Worm (Caenorhabditis elegans) whole organism, L2 larva: Measurements from ENCODE around the gene srh-207.
"Not testable (repeated sequence)": the region's sequence is repeated elsewhere in the genome, so short reads cannot be mapped to it uniquely, and the experiment has no call there.

Experiments
- C34F6.9 ChIP-seq: fragments of 150-350 bp; optimal IDR thresholded peaks from 2 replicates; lab custom pipeline; 2014; ENCODE audit warnings: missing biosample characterization, missing genetic modification characterization
- F13H6.1 ChIP-seq: sonication (generic microtip); optimal IDR thresholded peaks from 2 replicates; lab custom pipeline; 2016; ENCODE audit warnings: missing genetic modification characterization, missing compliant biosample characterization
- R02D3.7 ChIP-seq: fragments of 150-350 bp; optimal IDR thresholded peaks from 2 replicates; lab custom pipeline; 2014; ENCODE audit warnings: missing biosample characterization, missing genetic modification characterization
- Y55F3AM.14 ChIP-seq: fragments of 200-800 bp; sonication (Bioruptor generic); optimal IDR thresholded peaks from 2 replicates; lab custom pipeline; 2018; ENCODE audit warnings: mild to moderate bottlenecking, missing genetic modification characterization, missing compliant biosample characterization
- alr-1 ChIP-seq: fragments of 150-350 bp; optimal IDR thresholded peaks from 2 replicates; lab custom pipeline; 2014; ENCODE audit warnings: missing biosample characterization, missing genetic modification characterization
- ceh-82 ChIP-seq: fragments of 150-350 bp; optimal IDR thresholded peaks from 2 replicates; lab custom pipeline; 2014; ENCODE audit warnings: missing biosample characterization, missing genetic modification characterization
- crh-2 ChIP-seq: sonication (generic microtip); optimal IDR thresholded peaks from 2 replicates; lab custom pipeline; 2017; ENCODE audit warnings: missing biosample characterization, missing genetic modification characterization
- egl-27 ChIP-seq: sonication (generic microtip); optimal IDR thresholded peaks from 3 replicates; lab custom pipeline; 2017; ENCODE audit warnings: missing biosample characterization, missing genetic modification reagents, missing genetic modification characterization
- elt-1 ChIP-seq: fragments of 150-350 bp; optimal IDR thresholded peaks from 2 replicates; lab custom pipeline; 2014; ENCODE audit warnings: missing biosample characterization, missing genetic modification characterization
- fos-1 ChIP-seq: fragments of 150-350 bp; optimal IDR thresholded peaks from 2 replicates; lab custom pipeline; 2014; ENCODE audit warnings: missing biosample characterization, missing genetic modification characterization
- gmeb-1 ChIP-seq: fragments of 150-350 bp; optimal IDR thresholded peaks from 2 replicates; lab custom pipeline; 2014; ENCODE audit warnings: missing biosample characterization, missing genetic modification characterization
- lin-11 ChIP-seq: fragments of 150-350 bp; sonication (generic microtip); optimal IDR thresholded peaks from 2 replicates; lab custom pipeline; 2014; ENCODE audit warnings: missing biosample characterization, missing genetic modification characterization, inconsistent platforms, mixed read lengths
- lin-13 ChIP-seq: fragments of 150-350 bp; optimal IDR thresholded peaks from 2 replicates; lab custom pipeline; 2014; ENCODE audit warnings: missing biosample characterization, missing genetic modification reagents, missing genetic modification characterization
- lin-39 ChIP-seq: fragments of 150-350 bp; optimal IDR thresholded peaks from 2 replicates; lab custom pipeline; 2014; ENCODE audit warnings: missing biosample characterization, missing genetic modification reagents, missing genetic modification characterization
- lsy-2 ChIP-seq, 2 experiments: fragments of 150-350 bp in 1 of 2; sonication (generic microtip) in 1 of 2; optimal IDR thresholded peaks; 2 replicates each; lab custom pipeline; 2014 to 2017; ENCODE audit warnings: missing biosample characterization in 2 of 2, missing genetic modification characterization in 2 of 2
- mbf-1 ChIP-seq: sonication (generic microtip); optimal IDR thresholded peaks from 2 replicates; lab custom pipeline; 2017; ENCODE audit warnings: missing biosample characterization, missing genetic modification characterization
- mdl-1 ChIP-seq, 2 experiments: fragments of 150-350 bp in 1 of 2; sonication (generic microtip) in 1 of 2; optimal IDR thresholded peaks; 2 replicates each; lab custom pipeline; 2017; ENCODE audit warnings: missing biosample characterization in 2 of 2, missing genetic modification characterization in 2 of 2
- nhr-10 ChIP-seq: sonication (generic microtip); optimal IDR thresholded peaks from 2 replicates; lab custom pipeline; 2017; ENCODE audit warnings: missing biosample characterization, missing genetic modification characterization
- nhr-11 ChIP-seq: fragments of 150-350 bp; optimal IDR thresholded peaks from 2 replicates; lab custom pipeline; 2014; ENCODE audit warnings: missing biosample characterization, missing genetic modification characterization
- nhr-12 ChIP-seq: fragments of 150-350 bp; optimal IDR thresholded peaks from 2 replicates; lab custom pipeline; 2014; ENCODE audit warnings: missing biosample characterization, missing genetic modification characterization
- nhr-129 ChIP-seq: fragments of 150-350 bp; optimal IDR thresholded peaks from 2 replicates; lab custom pipeline; 2014; ENCODE audit warnings: missing biosample characterization, missing genetic modification characterization
- nhr-21 ChIP-seq: fragments of 150-350 bp; optimal IDR thresholded peaks from 2 replicates; lab custom pipeline; 2014; ENCODE audit warnings: missing biosample characterization, missing genetic modification characterization
- nhr-23 ChIP-seq: fragments of 150-350 bp; optimal IDR thresholded peaks from 2 replicates; lab custom pipeline; 2014; ENCODE audit warnings: missing biosample characterization, missing genetic modification reagents, missing genetic modification characterization
- nhr-237 ChIP-seq: fragments of 150-350 bp; optimal IDR thresholded peaks from 2 replicates; lab custom pipeline; 2014; ENCODE audit warnings: missing biosample characterization, missing genetic modification characterization
- nhr-25 ChIP-seq: fragments of 150-350 bp; sonication (generic microtip); optimal IDR thresholded peaks from 3 replicates; lab custom pipeline; 2014; ENCODE audit warnings: missing biosample characterization, missing genetic modification characterization
- nhr-6 ChIP-seq: fragments of 150-350 bp; optimal IDR thresholded peaks from 2 replicates; lab custom pipeline; 2014; ENCODE audit warnings: missing biosample characterization, missing genetic modification characterization
- sem-4 ChIP-seq: fragments of 150-350 bp; optimal IDR thresholded peaks from 2 replicates; lab custom pipeline; 2014; ENCODE audit warnings: missing biosample characterization, missing genetic modification reagents, missing genetic modification characterization
- skn-1 ChIP-seq: sonication (generic microtip); optimal IDR thresholded peaks from 2 replicates; lab custom pipeline; 2017; ENCODE audit warnings: missing biosample characterization, missing genetic modification characterization
- sma-9 ChIP-seq, 2 experiments: fragments of 150-350 bp in 1 of 2; sonication (generic microtip) in 1 of 2; optimal IDR thresholded peaks; 2 replicates each; lab custom pipeline; 2014 to 2016; ENCODE audit warnings: missing genetic modification characterization in 2 of 2, mild to moderate bottlenecking in 1 of 2, missing biosample characterization in 1 of 2, missing compliant biosample characterization in 1 of 2, missing genetic modification reagents in 1 of 2, moderate library complexity in 1 of 2
- snpc-4 ChIP-seq: fragments of 150-350 bp; optimal IDR thresholded peaks from 2 replicates; lab custom pipeline; 2014; ENCODE audit warnings: missing biosample characterization, missing genetic modification characterization
- unc-39 ChIP-seq: fragments of 150-350 bp; optimal IDR thresholded peaks from 2 replicates; lab custom pipeline; 2014; ENCODE audit warnings: missing biosample characterization, missing genetic modification characterization
- unc-62 ChIP-seq: fragments of 150-350 bp; optimal IDR thresholded peaks from 2 replicates; lab custom pipeline; 2014; ENCODE audit warnings: missing biosample characterization, missing genetic modification reagents, missing genetic modification characterization
- zag-1 ChIP-seq: fragments of 150-350 bp; optimal IDR thresholded peaks from 2 replicates; lab custom pipeline; 2014; ENCODE audit warnings: missing biosample characterization, missing genetic modification characterization
- ztf-1 ChIP-seq: fragments of 200-800 bp; sonication (Bioruptor generic); conservative IDR thresholded peaks from 2 replicates; pipeline ENCODE4 v1.3.6; 2022; ENCODE audit warnings: missing genetic modification characterization, missing compliant biosample characterization
- ztf-11 ChIP-seq: sonication (generic microtip); optimal IDR thresholded peaks from 2 replicates; lab custom pipeline; 2017; ENCODE audit warnings: missing biosample characterization, missing genetic modification characterization

srh-207 gene

ce11 chrV:18410142-18410541, at the start of gene srh-207:
srh-207 (minus strand) TSS chrV:18410242.
- TF ChIP-seq nhr-129 (tag; lab: Kevin White, UChicago), result no peak
- no peak for TF ChIP-seq mbf-1
- no peak for TF ChIP-seq lin-39 (tag; lab: Kevin White, UChicago)
- no peak for TF ChIP-seq ztf-1
- no peak for TF ChIP-seq nhr-12 (tag; lab: Kevin White, UChicago)
- TF ChIP-seq ztf-11 (tag; lab: Kevin White, UChicago), result no peak
- no peak for TF ChIP-seq mdl-1 (tag; optimal IDR thresholded peaks at IDR 0.05; lab: Kevin White, UChicago)

- TF ChIP-seq crh-2 (tag; lab: Kevin White, UChicago), result no peak
- no peak for TF ChIP-seq zag-1 (tag; lab: Kevin White, UChicago)
- TF ChIP-seq lin-39 (tag; lab: Kevin White, UChicago), result no peak
- no peak for TF ChIP-seq nhr-11 (tag; lab: Kevin White, UChicago)
- TF ChIP-seq ztf-1, result no peak
- TF ChIP-seq F13H6.1 (tag; lab: Kevin White, UChicago), result no peak
- no peak for TF ChIP-seq fos-1 (tag; lab: Kevin White, UChicago)
- no peak for TF ChIP-seq sma-9 (GFP tag; optimal IDR thresholded peaks at IDR 0.05; lab: Kevin White, UChicago)
- no peak for TF ChIP-seq sma-9 (tag; optimal IDR thresholded peaks at IDR 0.05; lab: Kevin White, UChicago)
- no peak for TF ChIP-seq mbf-1
- TF ChIP-seq lin-11 (tag; lab: Kevin White, UChicago), result no peak
- TF ChIP-seq ceh-82 (tag; lab: Kevin White, UChicago), result no peak
- no peak for TF ChIP-seq skn-1 (tag; lab: Kevin White, UChicago)
- no peak for TF ChIP-seq nhr-6 (tag; lab: Kevin White, UChicago)
- TF ChIP-seq sem-4 (tag; lab: Kevin White, UChicago), result no peak
- TF ChIP-seq nhr-237, result no peak
- no peak for TF ChIP-seq elt-1 (tag; lab: Kevin White, UChicago)
- TF ChIP-seq nhr-10 (tag; lab: Kevin White, UChicago), result no peak
- TF ChIP-seq nhr-21, result no peak
- no peak for TF ChIP-seq egl-27 (tag; lab: Kevin White, UChicago)
Measured at ce11 chrV:18456574-18456973, 46.5 kb upstream of the srh-207 start, which contains the start of gene ZK228.10. ZK228.10 (plus strand) TSS chrV:18456874.

DNA sequence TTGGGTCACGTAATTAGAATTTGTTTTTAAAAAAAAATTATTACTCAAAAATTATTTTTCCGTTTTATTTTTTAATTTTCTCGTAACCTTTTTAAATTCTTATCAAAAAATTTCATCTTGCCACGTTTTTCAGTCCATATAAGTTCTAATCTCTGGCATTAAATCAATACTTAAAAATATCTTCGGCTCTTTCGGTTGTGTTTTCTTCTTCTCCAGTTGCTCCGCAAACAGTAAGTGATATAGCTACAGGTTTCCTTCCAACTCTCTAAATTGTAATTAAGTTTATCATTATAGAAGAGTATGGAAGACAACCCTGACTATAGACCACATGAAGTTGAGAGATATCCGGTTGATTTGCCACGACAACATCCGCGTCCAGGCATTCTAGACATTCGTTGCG, 34.1 kb upstream of the srh-207 start, which contains the start of gene ZK228.1:
TSS of gene ZK228.1 (plus strand) at position 301 of the 400 bp plus-strand sequence.
- TF ChIP-seq alr-1 (tag; lab: Kevin White, UChicago) (no peak), egl-27 (tag; lab: Kevin White, UChicago) (no peak), lin-13 (GFP tag; lab: Kevin White, UChicago) (no peak), mdl-1 (tag; optimal IDR thresholded peaks at IDR 0.05; lab: Kevin White, UChicago) (no peak), R02D3.7 (tag; lab: Kevin White, UChicago) (no peak), unc-62 (GFP tag; lab: Kevin White, UChicago) (no peak), fos-1 (tag; lab: Kevin White, UChicago) (no peak), nhr-6 (tag; lab: Kevin White, UChicago) (no peak), nhr-11 (tag; lab: Kevin White, UChicago) (no peak), Y55F3AM.14 (GFP tag; lab: Kevin White, UChicago) (no peak)
- TF ChIP-seq, all 48 proteins: peak for 0

DNA sequence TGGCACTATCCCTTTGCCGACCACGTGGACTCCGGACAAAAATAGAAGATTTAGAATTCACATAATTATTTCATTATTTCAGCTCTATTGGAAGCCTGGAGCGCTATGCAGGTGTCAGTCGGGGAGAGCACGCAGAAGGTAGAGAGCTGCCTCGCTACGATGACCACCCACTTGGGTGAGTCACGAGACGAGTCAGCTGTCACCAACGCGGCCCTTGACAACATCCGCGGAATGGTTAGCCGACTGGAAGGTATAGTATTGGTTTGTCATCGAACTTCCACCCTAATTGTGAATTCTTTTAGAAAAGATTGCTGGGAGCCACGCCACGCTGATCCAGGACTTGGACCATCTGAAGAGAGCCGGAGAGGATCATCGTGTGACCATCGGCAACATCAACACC, 29.4 kb upstream of the srh-207 start, which contains the start of gene ZK262.9:
TSS of gene ZK262.9 (plus strand) at position 301 of the 400 bp plus-strand sequence.
- not testable (repeated sequence) for TF ChIP-seq lsy-2 (tag; optimal IDR thresholded peaks at IDR 0.05; lab: Kevin White, UChicago); gmeb-1; elt-1 (tag; lab: Kevin White, UChicago)

DNA sequence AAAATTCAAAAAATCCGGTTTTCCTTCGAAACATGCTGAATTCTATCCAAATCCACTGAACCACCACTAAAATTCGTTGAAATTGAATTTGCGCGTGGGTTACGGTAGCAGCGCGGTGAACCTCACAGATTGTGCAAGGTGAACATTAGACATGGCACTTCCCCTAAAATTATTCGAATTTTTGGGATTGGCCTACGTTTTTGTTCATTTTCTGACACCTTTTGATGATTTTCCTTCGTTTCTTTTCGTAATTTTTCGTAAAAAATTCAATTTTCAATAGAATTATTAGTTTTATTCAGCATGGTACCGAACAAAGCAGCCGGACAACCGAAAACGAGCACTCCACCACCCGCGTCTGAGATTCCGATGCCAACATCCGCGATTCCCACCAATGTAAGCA, 28.0 kb upstream of the srh-207 start, which contains the start of gene ZK262.8:
TSS of gene ZK262.8 (plus strand) at position 301 of the 400 bp plus-strand sequence.
- TF ChIP-seq skn-1 (tag; lab: Kevin White, UChicago) (no peak), snpc-4 (no peak), nhr-12 (tag; lab: Kevin White, UChicago) (no peak), lin-11 (tag; lab: Kevin White, UChicago) (no peak), nhr-23 (no peak), zag-1 (tag; lab: Kevin White, UChicago) (no peak), nhr-25 (tag; lab: Kevin White, UChicago) (no peak), nhr-11 (tag; lab: Kevin White, UChicago) (no peak), C34F6.9 (no peak), ztf-1 (no peak), nhr-6 (tag; lab: Kevin White, UChicago) (no peak), unc-62 (GFP tag; lab: Kevin White, UChicago) (no peak), lin-13 (GFP tag; lab: Kevin White, UChicago) (no peak), unc-39 (no peak)
